Worm (Caenorhabditis elegans): ENCODE measurements around the gene hlh-31.

ce11 chrIV:16298851-16299250 lies 41.4 kb downstream of the hlh-31 start, which contains the start of gene srz-72:
- TF ChIP-seq pqm-1 (tag; optimal IDR thresholded peaks at IDR 0.05), result no peak
- TF ChIP-seq nhr-77 (tag; optimal IDR thresholded peaks at IDR 0.05), result no peak
- TF ChIP-seq unc-86 (tag; optimal IDR thresholded peaks at IDR 0.05), result no peak
- TF ChIP-seq nhr-90 (tag; optimal IDR thresholded peaks at IDR 0.05; ENCODE audit: poor library complexity), result no peak
- no peak for TF ChIP-seq skn-1 (tag; optimal IDR thresholded peaks at IDR 0.05)
- TF ChIP-seq egl-27 (tag; optimal IDR thresholded peaks at IDR 0.05), result no peak
- no peak for TF ChIP-seq nhr-237 (tag; optimal IDR thresholded peaks at IDR 0.05)
- TF ChIP-seq ztf-4 (tag; optimal IDR thresholded peaks at IDR 0.05), result no peak
- TF ChIP-seq elt-2 (tag; optimal IDR thresholded peaks at IDR 0.05), result no peak
- no peak for TF ChIP-seq aha-1 (tag; optimal IDR thresholded peaks at IDR 0.05)
- TF ChIP-seq ceh-82 (tag; optimal IDR thresholded peaks at IDR 0.05), result no peak
- no peak for TF ChIP-seq snpc-4 (tag; optimal IDR thresholded peaks at IDR 0.05)
- TF ChIP-seq ztf-11 (tag; optimal IDR thresholded peaks at IDR 0.05), result no peak
- TF ChIP-seq ama-1 (optimal IDR thresholded peaks at IDR 0.05), result no peak

All from whole organism, L1 larva.